Fruit fly (Drosophila melanogaster) whole organism, embryonic: ENCODE results near the gene Shc.
A peak's percentile ranks its signal among the peaks of the same experiment; 100 is the strongest.

Experiments
- Asciz ChIP-seq: fragments of 200-800 bp; sonication (Bioruptor generic); optimal IDR thresholded peaks from 2 replicates; lab custom pipeline; 2017; ENCODE audit warnings: missing biosample characterization, mild to moderate bottlenecking, missing genetic modification characterization, missing genetic modification reagents
- CG10462 ChIP-seq: fragments of 200-800 bp; sonication (Bioruptor generic); optimal IDR thresholded peaks from 2 replicates; lab custom pipeline; 2016; ENCODE audit warnings: missing biosample characterization, missing genetic modification characterization
- CG10543 ChIP-seq: fragments of 200-800 bp; sonication (Bioruptor generic); optimal IDR thresholded peaks from 3 replicates; lab custom pipeline; 2017; ENCODE audit warnings: missing biosample characterization, mild to moderate bottlenecking, missing genetic modification characterization, moderate library complexity
- CG12236 ChIP-seq: fragments of 200-800 bp; sonication (Bioruptor generic); optimal IDR thresholded peaks from 2 replicates; lab custom pipeline; 2016; ENCODE audit warnings: missing biosample characterization, missing genetic modification characterization
- CG14860 ChIP-seq: fragments of 200-800 bp; sonication (Bioruptor generic); IDR thresholded peaks from 3 replicates; pipeline ENCODE4 v1.3.6; 2022; ENCODE audit warnings: missing biosample characterization, missing genetic modification characterization; ENCODE audit not compliant: partially characterized antibody
- CG1602 ChIP-seq: fragments of 200-800 bp; sonication (Bioruptor generic); optimal IDR thresholded peaks from 3 replicates; lab custom pipeline; 2016; ENCODE audit warnings: missing biosample characterization, missing genetic modification characterization
- CG17912 ChIP-seq: fragments of 200-800 bp; sonication (Bioruptor generic); optimal IDR thresholded peaks from 2 replicates; lab custom pipeline; 2018; ENCODE audit warnings: missing biosample characterization, mild to moderate bottlenecking, missing genetic modification characterization
- CG18599 ChIP-seq: fragments of 200-800 bp; sonication (Bioruptor generic); optimal IDR thresholded peaks from 3 replicates; lab custom pipeline; 2017; ENCODE audit warnings: missing biosample characterization, missing genetic modification characterization, mild to moderate bottlenecking, moderate library complexity, missing genetic modification reagents
- CG30020 ChIP-seq: fragments of 200-800 bp; optimal IDR thresholded peaks from 2 replicates; lab custom pipeline; 2019; ENCODE audit warnings: missing biosample characterization, mild to moderate bottlenecking, missing genetic modification characterization, moderate library complexity
- CG34422 ChIP-seq: fragments of 200-800 bp; sonication (Bioruptor generic); IDR thresholded peaks from 3 replicates; pipeline ENCODE4 v1.3.6; 2022; ENCODE audit warnings: missing biosample characterization, missing genetic modification characterization
- CG5245 ChIP-seq: fragments of 200-800 bp; sonication (Bioruptor generic); optimal IDR thresholded peaks from 3 replicates; lab custom pipeline; 2016; ENCODE audit warnings: missing biosample characterization, missing genetic modification characterization
- CG8388 ChIP-seq: fragments of 200-800 bp; sonication (Bioruptor generic); optimal IDR thresholded peaks from 2 replicates; lab custom pipeline; 2019; ENCODE audit warnings: missing biosample characterization, mild to moderate bottlenecking, missing genetic modification characterization, moderate library complexity
- Dek ChIP-seq: fragments of 200-800 bp; sonication (Bioruptor generic); optimal IDR thresholded peaks from 3 replicates; lab custom pipeline; 2019; ENCODE audit warnings: missing biosample characterization, mild to moderate bottlenecking, missing genetic modification characterization, moderate library complexity
- Dip2 ChIP-seq: fragments of 200-800 bp; sonication (Bioruptor generic); IDR thresholded peaks from 2 replicates; pipeline ENCODE4 v1.3.6; 2022; ENCODE audit warnings: missing biosample characterization, missing genetic modification characterization
- Drgx ChIP-seq: fragments of 200-800 bp; sonication (Bioruptor generic); IDR thresholded peaks from 2 replicates; pipeline ENCODE4 v1.3.6; 2022; ENCODE audit warnings: missing biosample characterization, missing genetic modification characterization
- Ets65A ChIP-seq: fragments of 200-800 bp; sonication (Bioruptor generic); peaks from one replicate; lab custom pipeline; 2016; ENCODE audit warnings: missing biosample characterization, missing genetic modification characterization
- HLH54F ChIP-seq: fragments of 200-800 bp; sonication (Bioruptor generic); optimal IDR thresholded peaks from 3 replicates; lab custom pipeline; 2016; ENCODE audit warnings: missing biosample characterization, missing genetic modification characterization
- Hey ChIP-seq: fragments of 200-800 bp; sonication (Bioruptor generic); optimal IDR thresholded peaks from 3 replicates; lab custom pipeline; 2018; ENCODE audit warnings: missing biosample characterization, mild to moderate bottlenecking, missing genetic modification characterization
- HmgD ChIP-seq: fragments of 200-800 bp; sonication (Bioruptor generic); optimal IDR thresholded peaks from 3 replicates; lab custom pipeline; 2016; ENCODE audit warnings: missing biosample characterization, missing genetic modification characterization
- Hmr ChIP-seq: fragments of 200-800 bp; sonication (Bioruptor generic); optimal IDR thresholded peaks from 3 replicates; lab custom pipeline; 2017; ENCODE audit warnings: mild to moderate bottlenecking, missing biosample characterization, missing genetic modification reagents, missing genetic modification characterization
- Hr39 ChIP-seq: fragments of >200 bp; optimal IDR thresholded peaks from 2 replicates; lab custom pipeline; 2017
- Hr51 ChIP-seq, 2 experiments: fragments of 200-800 bp; sonication (Bioruptor generic); optimal IDR thresholded peaks; 2 replicates in 1 of 2; 3 replicates in 1 of 2; lab custom pipeline; 2016 to 2018; ENCODE audit warnings: missing biosample characterization in 2 of 2, missing genetic modification characterization in 2 of 2, mild to moderate bottlenecking in 1 of 2, moderate library complexity in 1 of 2
- Neu2 ChIP-seq: fragments of 200-800 bp; sonication (Bioruptor generic); optimal IDR thresholded peaks from 3 replicates; lab custom pipeline; 2016; ENCODE audit warnings: missing biosample characterization, missing genetic modification characterization, borderline replicate concordance
- Nf-YB ChIP-seq: fragments of 200-800 bp; sonication (Bioruptor generic); optimal IDR thresholded peaks from 3 replicates; lab custom pipeline; 2019; ENCODE audit warnings: missing biosample characterization, mild to moderate bottlenecking, missing genetic modification characterization, moderate library complexity
- Oaz ChIP-seq: fragments of 200-800 bp; sonication (Bioruptor generic); IDR thresholded peaks from 2 replicates; pipeline ENCODE4 v1.3.6; 2022; ENCODE audit warnings: missing biosample characterization, missing genetic modification characterization
- Ravus ChIP-seq: fragments of 200-800 bp; sonication (Bioruptor generic); IDR thresholded peaks from 2 replicates; pipeline ENCODE4 v1.3.6; 2022; ENCODE audit warnings: missing biosample characterization, missing genetic modification characterization
- Six4 ChIP-seq: fragments of 200-800 bp; sonication (Bioruptor generic); optimal IDR thresholded peaks from 2 replicates; lab custom pipeline; 2016; ENCODE audit warnings: missing biosample characterization, missing genetic modification characterization
- Tbp ChIP-seq: fragments of >200 bp; optimal IDR thresholded peaks from 2 replicates; lab custom pipeline; 2018; ENCODE audit warnings: missing biosample characterization, missing genetic modification characterization
- Vsx1 ChIP-seq: fragments of 200-800 bp; sonication (Bioruptor generic); optimal IDR thresholded peaks from 2 replicates; lab custom pipeline; 2017; ENCODE audit warnings: missing biosample characterization, mild to moderate bottlenecking, missing genetic modification characterization, missing genetic modification reagents
- YL-1 ChIP-seq: fragments of 200-800 bp; sonication (Bioruptor generic); optimal IDR thresholded peaks from 3 replicates; lab custom pipeline; 2017; ENCODE audit warnings: missing biosample characterization, mild to moderate bottlenecking, missing genetic modification characterization
- ap ChIP-seq: fragments of 200-800 bp; sonication (Bioruptor generic); IDR thresholded peaks from 2 replicates; pipeline ENCODE4 v1.3.6; 2022; ENCODE audit warnings: missing biosample characterization, missing genetic modification characterization
- az2 ChIP-seq: fragments of 200-800 bp; sonication (Bioruptor generic); optimal IDR thresholded peaks from 3 replicates; lab custom pipeline; 2016; ENCODE audit warnings: missing biosample characterization, missing genetic modification characterization
- bigmax ChIP-seq: fragments of 200-800 bp; sonication (Bioruptor generic); optimal IDR thresholded peaks from 2 replicates; lab custom pipeline; 2018; ENCODE audit warnings: missing biosample characterization, mild to moderate bottlenecking, missing genetic modification characterization
- crol ChIP-seq: fragments of 200-800 bp; sonication (Bioruptor generic); IDR thresholded peaks from 2 replicates; pipeline ENCODE4 v1.3.6; 2022; ENCODE audit warnings: missing biosample characterization, missing genetic modification characterization
- da ChIP-seq: fragments of 200-800 bp; sonication (Bioruptor generic); optimal IDR thresholded peaks from 2 replicates; lab custom pipeline; 2016; ENCODE audit warnings: missing biosample characterization, missing genetic modification characterization
- danr ChIP-seq: fragments of 200-800 bp; sonication (Bioruptor generic); IDR thresholded peaks from 2 replicates; pipeline ENCODE4 v1.3.6; 2022; ENCODE audit warnings: missing biosample characterization, missing genetic modification characterization
- dimm ChIP-seq: fragments of 200-800 bp; sonication (Bioruptor generic); IDR thresholded peaks from 2 replicates; pipeline ENCODE4 v1.3.6; 2022; ENCODE audit warnings: missing biosample characterization, missing genetic modification characterization
- disco-r ChIP-seq: fragments of 200-800 bp; sonication (Bioruptor generic); optimal IDR thresholded peaks from 2 replicates; lab custom pipeline; 2016; ENCODE audit warnings: missing biosample characterization, missing genetic modification characterization
- esg ChIP-seq: fragments of 200-800 bp; sonication (Bioruptor generic); conservative IDR thresholded peaks from 2 replicates; pipeline ENCODE4 v1.3.6; 2022; ENCODE audit warnings: missing biosample characterization, missing genetic modification characterization
- eve ChIP-seq, 2 experiments: fragments of >200 bp; optimal IDR thresholded peaks; 2 replicates each; lab custom pipeline; 2017; ENCODE audit warnings: missing biosample characterization in 2 of 2, missing genetic modification characterization in 2 of 2
- eyg ChIP-seq: fragments of 200-800 bp; sonication (Bioruptor generic); optimal IDR thresholded peaks from 3 replicates; lab custom pipeline; 2016; ENCODE audit warnings: missing biosample characterization, missing genetic modification characterization
- fd64A ChIP-seq: fragments of 200-800 bp; sonication (Bioruptor generic); optimal IDR thresholded peaks from 3 replicates; lab custom pipeline; 2018; ENCODE audit warnings: missing biosample characterization, mild to moderate bottlenecking, missing genetic modification characterization
- fru ChIP-seq: fragments of >200 bp; optimal IDR thresholded peaks from 2 replicates; lab custom pipeline; 2017
- gfzf ChIP-seq: fragments of 200-800 bp; sonication (Bioruptor generic); optimal IDR thresholded peaks from 2 replicates; lab custom pipeline; 2016; ENCODE audit warnings: missing biosample characterization, mild to moderate bottlenecking, missing genetic modification characterization, moderate library complexity
- grn ChIP-seq: fragments of 200-800 bp; sonication (Bioruptor generic); optimal IDR thresholded peaks from 3 replicates; lab custom pipeline; 2017; ENCODE audit warnings: missing biosample characterization, missing genetic modification characterization
- ken ChIP-seq: fragments of 200-800 bp; sonication (Bioruptor generic); IDR thresholded peaks from 3 replicates; pipeline ENCODE4 v1.3.6; 2022; ENCODE audit warnings: missing biosample characterization, missing genetic modification characterization
- ranshi ChIP-seq: fragments of 200-800 bp; sonication (Bioruptor generic); IDR thresholded peaks from 2 replicates; pipeline ENCODE4 v1.3.6; 2022; ENCODE audit warnings: missing biosample characterization, missing genetic modification characterization
- run ChIP-seq: fragments of 200-800 bp; sonication (Bioruptor generic); optimal IDR thresholded peaks from 3 replicates; lab custom pipeline; 2018; ENCODE audit warnings: missing biosample characterization, mild to moderate bottlenecking, missing genetic modification characterization
- slou ChIP-seq: fragments of 200-800 bp; sonication (Bioruptor generic); optimal IDR thresholded peaks from 3 replicates; lab custom pipeline; 2016; ENCODE audit warnings: missing biosample characterization, missing genetic modification characterization
- trh ChIP-seq: fragments of 200-800 bp; sonication (Bioruptor generic); optimal IDR thresholded peaks from 2 replicates; lab custom pipeline; 2016; ENCODE audit warnings: missing biosample characterization, missing genetic modification characterization
- usp ChIP-seq: fragments of >200 bp; optimal IDR thresholded peaks from 2 replicates; lab custom pipeline; 2017; ENCODE audit warnings: missing biosample characterization, missing genetic modification characterization
- zfh1 ChIP-seq: fragments of 200-800 bp; sonication (Bioruptor generic); IDR thresholded peaks from 3 replicates; pipeline ENCODE4 v1.3.6; 2022; ENCODE audit warnings: missing biosample characterization, missing genetic modification characterization

Gene Shc

DNA sequence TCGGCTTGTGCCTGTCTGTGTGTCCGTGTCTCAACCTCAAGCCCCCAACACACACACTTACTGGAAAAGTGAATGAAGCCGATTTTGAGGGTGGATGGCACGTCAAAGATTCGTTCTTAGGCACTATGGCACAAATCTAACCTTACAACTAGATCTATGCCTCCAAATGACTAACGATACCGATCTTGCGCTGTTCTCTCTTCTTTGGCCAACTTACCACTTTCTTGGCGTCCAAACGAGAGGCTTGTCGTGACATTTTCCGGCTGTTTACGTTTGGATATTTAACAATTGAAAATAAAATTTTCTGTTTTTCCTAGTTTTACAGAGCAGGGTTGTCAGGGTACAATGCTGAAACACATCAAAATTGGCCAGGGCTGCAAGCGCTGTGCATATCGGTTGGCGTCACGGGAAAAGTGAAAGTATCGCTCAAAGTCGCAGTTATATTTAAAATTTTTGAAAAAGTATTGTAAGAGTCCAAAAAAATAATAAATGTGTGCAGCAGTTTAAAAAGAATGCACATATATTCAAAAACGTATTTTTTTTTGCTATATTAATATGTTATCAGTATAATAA is 15.2 kb downstream of the Shc start, which contains the start of the genes Bet3 and Nf-YA (continued):
- TF ChIP-seq az2 (GFP tag; lab: Kevin White, UChicago) (peak; percentile 44), da (peak; percentile 0), crol (no peak), ap (GFP tag; lab: Robert Waterston, UW) (no peak), Nf-YB (GFP tag; lab: Kevin White, UChicago) (no peak), danr (no peak), Hr51 (GFP tag; optimal IDR thresholded peaks at IDR 0.05; lab: Kevin White, UChicago) (peak; percentile 16 to 57), CG18599 (peak; percentile 29), eyg (GFP tag; lab: Kevin White, UChicago) (no peak), zfh1 (no peak; the same call in 2 of the 3 replicates), Hey (tag; lab: Kevin White, UChicago) (no peak), Dek (tag; lab: Kevin White, UChicago) (peak; percentile 47), CG10462 (GFP tag; lab: Kevin White, UChicago) (no peak), CG34422 (GFP tag; lab: Robert Waterston, UW) (peak; percentile 67; the same call in 2 of the 3 replicates), Hr39 (lab: Kevin White, UChicago) (no peak), YL-1 (GFP tag; lab: Kevin White, UChicago) (peak; percentile 80), Hmr (GFP tag; lab: Kevin White, UChicago) (peak; percentile 42), usp (GFP tag; lab: Kevin White, UChicago) (no peak), Ravus (GFP tag; lab: Robert Waterston, UW) (no peak), slou (GFP tag; lab: Kevin White, UChicago) (peak; percentile 41), esg (GFP tag; lab: Robert Waterston, UW) (no peak), CG30020 (tag; lab: Kevin White, UChicago) (peak; percentile 68), run (tag; lab: Kevin White, UChicago) (no peak), Dip2 (GFP tag; lab: Robert Waterston, UW) (no peak), trh (GFP tag; lab: Kevin White, UChicago) (no peak), fd64A (GFP tag; lab: Kevin White, UChicago) (no peak), bigmax (GFP tag; lab: Kevin White, UChicago) (peak; percentile 89), CG12236 (GFP tag; lab: Kevin White, UChicago) (no peak), ken (GFP tag; lab: Robert Waterston, UW) (peak; percentile 70), CG17912 (GFP tag; lab: Kevin White, UChicago) (peak; percentile 62), Ets65A (GFP tag; lab: Kevin White, UChicago) (peak; percentile 97), CG1602 (GFP tag; lab: Kevin White, UChicago) (peak; percentile 2), CG5245 (no peak), Tbp (GFP tag; lab: Kevin White, UChicago) (no peak), gfzf (GFP tag; lab: Kevin White, UChicago) (peak; percentile 54), Vsx1 (GFP tag; lab: Kevin White, UChicago) (no peak), Oaz (GFP tag; lab: Robert Waterston, UW) (no peak), dimm (GFP tag; lab: Robert Waterston, UW) (no peak), Neu2 (no peak), ranshi (GFP tag; lab: Robert Waterston, UW) (peak; percentile 32; the same call in 1 of the 2 replicates), HmgD (GFP tag; lab: Kevin White, UChicago) (peak; percentile 67), CG8388 (GFP tag; lab: Kevin White, UChicago) (peak; percentile 21), CG10543 (GFP tag; lab: Kevin White, UChicago) (peak; percentile 36), eve (GFP tag; optimal IDR thresholded peaks at IDR 0.05; lab: Kevin White, UChicago) (no peak), grn (GFP tag; lab: Kevin White, UChicago) (no peak), HLH54F (GFP tag; lab: Kevin White, UChicago) (peak; percentile 50), fru (no peak), Drgx (GFP tag; lab: Robert Waterston, UW) (no peak), Six4 (GFP tag; lab: Kevin White, UChicago) (no peak), CG14860 (GFP tag; lab: Robert Waterston, UW) (peak; percentile 84), disco-r (GFP tag; lab: Kevin White, UChicago) (no peak), Asciz (no peak)
